Worm (Caenorhabditis elegans): ENCODE measurements around the gene ZK643.5.

DNA sequence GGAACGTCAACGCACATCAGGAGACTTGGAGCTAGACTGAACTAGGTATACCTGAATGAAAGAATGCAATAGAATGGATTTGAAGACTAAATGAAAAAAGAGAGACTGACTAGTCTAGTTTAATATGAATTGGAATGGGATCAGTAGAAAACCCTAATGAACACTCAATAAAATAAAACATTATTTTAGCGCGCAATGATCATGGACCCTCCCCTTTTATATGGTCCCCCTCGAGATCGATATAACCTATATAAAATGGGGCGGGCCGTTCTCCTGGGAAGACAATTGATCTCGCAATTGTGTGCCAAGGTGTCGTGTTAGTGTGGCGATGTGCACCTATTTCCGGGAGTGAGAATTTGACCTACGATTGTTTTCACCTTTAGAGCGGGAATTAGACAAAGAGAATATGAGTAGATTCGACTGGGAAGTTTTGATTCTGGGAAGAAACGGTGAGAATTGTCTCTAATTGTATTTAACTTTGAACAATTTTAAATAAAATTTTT, 38.1 kb downstream of the ZK643.5 start, which contains the start of gene cdc-25.3:
- TF ChIP-seq him-1 (tag; optimal IDR thresholded peaks at IDR 0.05) = no peak
- no peak for TF ChIP-seq dao-5 (tag; optimal IDR thresholded peaks at IDR 0.05)
- TF ChIP-seq W03F9.2 (tag; optimal IDR thresholded peaks at IDR 0.05) = no peak
